Fruit fly (Drosophila melanogaster): ENCODE results near the gene CG5639.
A peak's percentile ranks its signal among the peaks of the same experiment; 100 is the strongest.

Gene CG5639

DNA sequence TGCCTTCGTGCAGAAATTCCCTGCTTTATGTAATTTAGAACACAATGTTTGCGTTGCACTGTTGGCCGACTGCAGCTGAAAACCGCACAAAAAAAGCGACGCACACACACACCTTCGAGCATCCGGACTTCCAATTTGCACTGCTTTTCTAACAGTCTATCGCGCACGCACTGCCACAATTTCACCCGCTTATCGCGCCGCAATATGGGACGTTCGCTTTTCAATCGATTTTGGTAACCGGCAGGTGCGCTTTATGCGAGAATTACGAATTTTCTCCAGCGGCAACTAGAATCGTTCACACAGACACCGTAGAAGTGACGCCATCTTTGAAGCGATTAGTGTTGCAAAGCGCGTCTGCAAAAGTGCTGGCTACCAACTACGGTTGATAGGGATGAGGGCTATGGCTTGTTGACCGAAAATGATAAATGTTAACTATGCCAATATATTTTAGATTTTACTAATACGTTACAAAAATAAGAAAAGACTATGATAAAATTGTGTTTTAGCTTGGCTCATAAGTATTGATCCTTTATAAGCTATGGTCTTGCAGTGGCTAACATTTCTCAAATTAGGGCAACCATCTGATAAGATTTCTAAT lies 13.9 kb downstream of the CG5639 start, which contains the start of gene wdb:
wdb (minus strand) TSS at position 352 of the 598 bp plus-strand sequence.
- TF ChIP-seq Jra (GFP tag; optimal IDR thresholded peaks at IDR 0.05) (peak; percentile 56), GATAd (GFP tag; optimal IDR thresholded peaks at IDR 0.05) (peak; percentile 41), dl (GFP tag; optimal IDR thresholded peaks at IDR 0.05; ENCODE audit: insufficient read depth in 1 of 2, partially characterized antibody in 2 of 2) (no peak), lola (GFP tag; optimal IDR thresholded peaks at IDR 0.05) (no peak), CrebA (GFP tag; optimal IDR thresholded peaks at IDR 0.05; ENCODE audit: borderline replicate concordance) (no peak), sv (GFP tag; optimal IDR thresholded peaks at IDR 0.05) (peak; percentile 26), jim (GFP tag; optimal IDR thresholded peaks at IDR 0.05) (no peak), pan (optimal IDR thresholded peaks at IDR 0.05) (no peak), brk (GFP tag; optimal IDR thresholded peaks at IDR 0.05) (no peak), tai (GFP tag; optimal IDR thresholded peaks at IDR 0.05) (no peak), Dif (GFP tag; optimal IDR thresholded peaks at IDR 0.05; ENCODE audit: partially characterized antibody) (no peak), CG9705 (GFP tag; optimal IDR thresholded peaks at IDR 0.05) (peak; percentile 55), Myc (optimal IDR thresholded peaks at IDR 0.05) (peak; percentile 88), dmrt93B (GFP tag; optimal IDR thresholded peaks at IDR 0.05) (no peak), OdsH (GFP tag; optimal IDR thresholded peaks at IDR 0.05) (peak; percentile 17), Dfd (GFP tag; optimal IDR thresholded peaks at IDR 0.05) (no peak), Mio (GFP tag; optimal IDR thresholded peaks at IDR 0.05) (no peak), ey (GFP tag; optimal IDR thresholded peaks at IDR 0.05) (peak; percentile 61), psq (GFP tag; optimal IDR thresholded peaks at IDR 0.05) (no peak), Hnf4 (GFP tag; optimal IDR thresholded peaks at IDR 0.05) (no peak), woc (GFP tag; optimal IDR thresholded peaks at IDR 0.05) (peak; percentile 68), Hr83 (GFP tag; optimal IDR thresholded peaks at IDR 0.05; ENCODE audit: poor library complexity, severe bottlenecking) (peak; percentile 68), Abd-B (GFP tag; optimal IDR thresholded peaks at IDR 0.05) (no peak), N (GFP tag; optimal IDR thresholded peaks at IDR 0.05) (no peak), Hr78 (GFP tag; optimal IDR thresholded peaks at IDR 0.05) (no peak), CG32264 (GFP tag; optimal IDR thresholded peaks at IDR 0.05) (peak; percentile 9), br (GFP tag; optimal IDR thresholded peaks at IDR 0.05) (peak; percentile 63), fru (GFP tag; optimal IDR thresholded peaks at IDR 0.05) (peak; percentile 47), Rel (GFP tag; optimal IDR thresholded peaks at IDR 0.05) (no peak), Rel (tag; optimal IDR thresholded peaks at IDR 0.05) (no peak), Sp1 (GFP tag; optimal IDR thresholded peaks at IDR 0.05) (peak; percentile 25), foxo (GFP tag; optimal IDR thresholded peaks at IDR 0.05) (peak in 1 of 2 experiments; percentile 76), h (GFP tag; optimal IDR thresholded peaks at IDR 0.05) (peak; percentile 66), dsf (GFP tag; optimal IDR thresholded peaks at IDR 0.05; ENCODE audit: borderline replicate concordance) (peak; percentile 22), rgr (GFP tag; optimal IDR thresholded peaks at IDR 0.05) (peak; percentile 73), HLH106 (tag; optimal IDR thresholded peaks at IDR 0.05) (peak; percentile 69), Vsx2 (GFP tag; optimal IDR thresholded peaks at IDR 0.05; ENCODE audit: partially characterized antibody) (no peak)

DNA sequence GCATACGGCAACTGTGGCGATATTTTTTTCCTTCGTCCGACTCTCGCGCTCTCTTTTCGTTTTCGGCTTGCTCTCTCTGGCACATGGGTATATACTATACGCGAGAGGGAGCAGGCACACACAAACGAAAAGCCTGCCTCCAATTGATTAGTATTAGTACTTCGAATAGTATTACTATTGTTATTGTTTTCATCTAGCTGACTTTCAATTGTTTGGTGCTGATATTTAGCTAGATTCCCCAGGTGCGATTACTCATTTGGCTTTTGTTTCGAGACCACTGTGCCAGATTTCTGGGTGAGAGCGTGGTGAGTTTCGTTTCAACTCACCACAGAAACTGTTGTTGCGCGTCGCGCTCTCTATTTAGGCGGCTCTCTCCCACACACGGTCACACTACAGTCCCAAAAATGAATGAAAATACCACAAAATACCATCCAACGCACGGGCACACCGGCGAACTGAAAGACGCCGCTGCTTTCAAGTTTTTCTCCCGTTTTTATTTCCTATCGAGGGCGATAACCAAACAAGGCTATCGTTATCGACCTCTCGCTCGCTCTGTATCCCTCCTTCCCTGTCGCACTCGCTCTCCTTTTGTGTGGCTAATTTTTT lies 14.6 kb downstream of the CG5639 start:
- TF ChIP-seq rgr (GFP tag; optimal IDR thresholded peaks at IDR 0.05) (peak; percentile 83), fru (GFP tag; optimal IDR thresholded peaks at IDR 0.05) (peak; percentile 80), Dfd (GFP tag; optimal IDR thresholded peaks at IDR 0.05) (no peak), Sp1 (GFP tag; optimal IDR thresholded peaks at IDR 0.05) (peak; percentile 72), h (GFP tag; optimal IDR thresholded peaks at IDR 0.05) (peak; percentile 82), dsf (GFP tag; optimal IDR thresholded peaks at IDR 0.05; ENCODE audit: borderline replicate concordance) (no peak), foxo (GFP tag; optimal IDR thresholded peaks at IDR 0.05) (peak; percentile 73 to 78), jim (GFP tag; optimal IDR thresholded peaks at IDR 0.05) (no peak), CrebA (GFP tag; optimal IDR thresholded peaks at IDR 0.05; ENCODE audit: borderline replicate concordance) (no peak), Hr83 (GFP tag; optimal IDR thresholded peaks at IDR 0.05; ENCODE audit: poor library complexity, severe bottlenecking) (peak; percentile 24), CG9705 (GFP tag; optimal IDR thresholded peaks at IDR 0.05) (no peak), N (GFP tag; optimal IDR thresholded peaks at IDR 0.05) (no peak), psq (GFP tag; optimal IDR thresholded peaks at IDR 0.05) (peak; percentile 62), sv (GFP tag; optimal IDR thresholded peaks at IDR 0.05) (no peak), dmrt93B (GFP tag; optimal IDR thresholded peaks at IDR 0.05) (no peak), Dif (GFP tag; optimal IDR thresholded peaks at IDR 0.05; ENCODE audit: partially characterized antibody) (peak; percentile 39), brk (GFP tag; optimal IDR thresholded peaks at IDR 0.05) (no peak), br (GFP tag; optimal IDR thresholded peaks at IDR 0.05) (peak; percentile 78), Hr78 (GFP tag; optimal IDR thresholded peaks at IDR 0.05) (no peak), ey (GFP tag; optimal IDR thresholded peaks at IDR 0.05) (peak; percentile 74), HLH106 (tag; optimal IDR thresholded peaks at IDR 0.05) (peak; percentile 70), Rel (GFP tag; optimal IDR thresholded peaks at IDR 0.05) (peak; percentile 8), Rel (tag; optimal IDR thresholded peaks at IDR 0.05) (peak; percentile 78), lola (GFP tag; optimal IDR thresholded peaks at IDR 0.05) (no peak), sage (GFP tag; optimal IDR thresholded peaks at IDR 0.05) (peak; percentile 66), woc (GFP tag; optimal IDR thresholded peaks at IDR 0.05) (peak; percentile 60), pan (optimal IDR thresholded peaks at IDR 0.05) (no peak), dl (GFP tag; optimal IDR thresholded peaks at IDR 0.05; ENCODE audit: insufficient read depth in 1 of 2, partially characterized antibody in 2 of 2) (no peak), Abd-B (GFP tag; optimal IDR thresholded peaks at IDR 0.05) (no peak), OdsH (GFP tag; optimal IDR thresholded peaks at IDR 0.05) (peak; percentile 76), Myc (optimal IDR thresholded peaks at IDR 0.05) (no peak), Jra (GFP tag; optimal IDR thresholded peaks at IDR 0.05) (peak; percentile 71), Hnf4 (GFP tag; optimal IDR thresholded peaks at IDR 0.05) (peak; percentile 55), usp (GFP tag; optimal IDR thresholded peaks at IDR 0.05) (no peak), GATAd (GFP tag; optimal IDR thresholded peaks at IDR 0.05) (no peak), Mio (GFP tag; optimal IDR thresholded peaks at IDR 0.05) (no peak), tai (GFP tag; optimal IDR thresholded peaks at IDR 0.05) (no peak), Vsx2 (GFP tag; optimal IDR thresholded peaks at IDR 0.05; ENCODE audit: partially characterized antibody) (peak; percentile 33), CG32264 (GFP tag; optimal IDR thresholded peaks at IDR 0.05) (peak; percentile 57)

Measured in whole organism, wandering third instar larva.